Worm (Caenorhabditis elegans) whole organism, L4 larva: Measurements from ENCODE around the gene F53G2.3.

Source experiments
- ceh-28 ChIP-seq: fragments of 150-350 bp; optimal IDR thresholded peaks from 2 replicates; lab custom pipeline; 2014; ENCODE audit warnings: missing biosample characterization, missing genetic modification reagents, missing genetic modification characterization
- lin-15B ChIP-seq: fragments of 150-350 bp; sonication (generic microtip); optimal IDR thresholded peaks from 3 replicates; lab custom pipeline; 2014; ENCODE audit warnings: missing biosample characterization, missing genetic modification characterization
- mdt-29 ChIP-seq: fragments of 200-800 bp; sonication (Bioruptor generic); IDR thresholded peaks from 2 replicates; pipeline ENCODE4 v1.3.6; 2022; ENCODE audit warnings: missing genetic modification reagents, missing genetic modification characterization, missing compliant biosample characterization
- nhr-237 ChIP-seq: sonication (generic microtip); optimal IDR thresholded peaks from 2 replicates; lab custom pipeline; 2017; ENCODE audit warnings: missing biosample characterization, missing genetic modification characterization
- unc-62 ChIP-seq, 3 experiments: fragments of 150-350 bp in 1 of 3; sonication (generic microtip); optimal IDR thresholded peaks in 2 of 3; peaks in 1 of 3; 1 replicate in 1 of 3; 2 replicates in 2 of 3; lab custom pipeline; 2014 to 2017; ENCODE audit warnings: missing biosample characterization in 3 of 3, missing genetic modification characterization in 3 of 3, missing genetic modification reagents in 3 of 3, missing genotype in 1 of 3

The F53G2.3 gene

DNA sequence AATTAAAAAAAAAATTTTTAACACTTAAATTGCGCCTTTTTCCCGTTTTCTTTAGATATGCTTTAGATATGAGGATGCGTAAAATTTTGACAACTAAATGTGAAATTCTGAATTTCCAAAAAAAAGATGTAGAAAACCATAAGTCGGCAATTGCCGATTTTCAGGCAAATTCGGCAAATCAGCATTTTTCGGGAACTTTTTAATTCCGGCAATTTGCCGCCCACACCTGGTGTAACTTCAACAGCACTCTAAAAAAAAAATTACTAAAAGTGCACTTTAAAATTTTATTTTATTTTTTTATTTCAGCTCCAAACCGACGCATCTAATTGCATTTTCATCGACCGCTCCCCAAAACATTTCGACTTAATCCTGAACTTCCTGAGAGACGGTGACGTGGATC is 50.3 kb downstream of the F53G2.3 start, which contains the start of gene K02F6.6:
K02F6.6 (plus strand) TSS at position 301 of the 400 bp plus-strand sequence.
- no peak for TF ChIP-seq mdt-29 (GFP tag; lab: Robert Waterston, UW)
- no peak for TF ChIP-seq ceh-28 (tag; lab: Kevin White, UChicago)
- TF ChIP-seq lin-15B (tag; lab: Kevin White, UChicago), result no peak
- peak in 1 of 2 experiments; percentile 13 for TF ChIP-seq unc-62 (GFP tag; optimal IDR thresholded peaks at IDR 0.05 in 1 of 2; lab: Kevin White, UChicago)
- TF ChIP-seq unc-62 (tag; optimal IDR thresholded peaks at IDR 0.05; lab: Kevin White, UChicago), result no peak
- TF ChIP-seq nhr-237 (tag; lab: Kevin White, UChicago), result no peak
